Fruit fly (Drosophila melanogaster): ENCODE results near the gene CG4502.

- no peak for TF ChIP-seq CG18764 (GFP tag; optimal IDR thresholded peaks at IDR 0.05)
- TF ChIP-seq ssp (GFP tag; IDR thresholded peaks at IDR 0.05) = no peak
- no peak for TF ChIP-seq z (GFP tag; IDR thresholded peaks at IDR 0.05)
- no peak for TF ChIP-seq kah (GFP tag; optimal IDR thresholded peaks at IDR 0.05)
- no peak for TF ChIP-seq lola (GFP tag; optimal IDR thresholded peaks at IDR 0.05)
- TF ChIP-seq mam (GFP tag; optimal IDR thresholded peaks at IDR 0.05) = no peak
- TF ChIP-seq Ptx1 (GFP tag; IDR thresholded peaks at IDR 0.05) = no peak
- peak; percentile 96 for TF ChIP-seq CG8281 (tag; optimal IDR thresholded peaks at IDR 0.05)
- TF ChIP-seq CG2202 (tag; optimal IDR thresholded peaks at IDR 0.05) = no peak
- no peak for TF ChIP-seq inv (GFP tag; IDR thresholded peaks at IDR 0.05; ENCODE audit: partially characterized antibody)
- no peak for TF ChIP-seq crp (GFP tag; optimal IDR thresholded peaks at IDR 0.05)
Measured at dm6 chr2L:7147212-7147611, 56.9 kb downstream of the CG4502 start.
